Worm (Caenorhabditis elegans): ENCODE results near the gene nhr-222.

DNA sequence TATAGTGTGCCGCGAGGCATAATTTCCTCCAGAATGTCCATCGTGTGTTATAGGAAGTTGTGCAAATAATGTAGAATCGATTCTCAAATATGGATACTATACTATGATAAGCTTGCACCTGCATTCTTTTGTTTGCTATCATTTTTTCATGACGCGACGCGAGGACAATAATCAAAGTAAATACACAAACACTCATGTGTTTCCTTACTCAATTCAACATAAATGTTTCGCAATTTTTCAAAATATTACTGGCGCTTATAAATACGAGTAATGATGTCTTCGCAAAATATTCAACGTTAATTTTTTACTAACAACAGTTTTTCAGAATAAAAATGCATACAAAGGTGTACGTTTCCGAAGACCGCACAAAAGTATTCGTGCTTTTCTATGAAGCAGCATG is 20.0 kb downstream of the nhr-222 start, which contains the start of gene irg-1:
- TF ChIP-seq snpc-4 (tag; optimal IDR thresholded peaks at IDR 0.05) (no peak), nhr-237 (tag; optimal IDR thresholded peaks at IDR 0.05) (no peak), elt-3 (tag; optimal IDR thresholded peaks at IDR 0.05) (no peak), lin-13 (tag; optimal IDR thresholded peaks at IDR 0.05) (no peak), unc-39 (tag; optimal IDR thresholded peaks at IDR 0.05) (no peak)
